Fruit fly (Drosophila melanogaster) whole organism, embryonic: ENCODE results near the gene CG8312.
A peak's percentile ranks its signal among the peaks of the same experiment; 100 is the strongest.

Experiments
- Asciz ChIP-seq: fragments of 200-800 bp; sonication (Bioruptor generic); optimal IDR thresholded peaks from 2 replicates; lab custom pipeline; 2017; ENCODE audit warnings: missing biosample characterization, mild to moderate bottlenecking, missing genetic modification characterization, missing genetic modification reagents
- Atf-2 ChIP-seq: fragments of 200-800 bp; sonication (Bioruptor generic); optimal IDR thresholded peaks from 2 replicates; lab custom pipeline; 2016; ENCODE audit warnings: missing biosample characterization, missing genetic modification characterization
- Blimp-1 ChIP-seq: fragments of 200-800 bp; sonication (Bioruptor generic); optimal IDR thresholded peaks from 3 replicates; lab custom pipeline; 2018; ENCODE audit warnings: missing biosample characterization, missing genetic modification characterization, mild to moderate bottlenecking, moderate library complexity, missing genetic modification reagents
- CG10147 ChIP-seq: fragments of 200-800 bp; sonication (Bioruptor generic); optimal IDR thresholded peaks from 2 replicates; lab custom pipeline; 2019; ENCODE audit warnings: missing biosample characterization, mild to moderate bottlenecking, missing genetic modification characterization, moderate library complexity
- CG10321 ChIP-seq: fragments of 200-800 bp; sonication (Bioruptor generic); IDR thresholded peaks from 2 replicates; pipeline ENCODE4 v1.3.6; 2022; ENCODE audit warnings: missing biosample characterization, missing genetic modification characterization
- CG10462 ChIP-seq: fragments of 200-800 bp; sonication (Bioruptor generic); optimal IDR thresholded peaks from 2 replicates; lab custom pipeline; 2016; ENCODE audit warnings: missing biosample characterization, missing genetic modification characterization
- CG10979 ChIP-seq: fragments of 200-800 bp; sonication (Bioruptor generic); optimal IDR thresholded peaks from 2 replicates; lab custom pipeline; 2018; ENCODE audit warnings: missing biosample characterization, mild to moderate bottlenecking, missing genetic modification characterization, moderate library complexity
- CG11247 ChIP-seq: fragments of 200-800 bp; sonication (Bioruptor generic); IDR thresholded peaks from 2 replicates; pipeline ENCODE4 v1.3.6; 2022; ENCODE audit warnings: missing biosample characterization, missing genetic modification characterization
- CG1233 ChIP-seq: fragments of 200-800 bp; sonication (Bioruptor generic); optimal IDR thresholded peaks from 4 replicates; lab custom pipeline; 2018; ENCODE audit warnings: missing biosample characterization, mild to moderate bottlenecking, missing genetic modification characterization
- CG12942 ChIP-seq: fragments of 200-800 bp; sonication (Bioruptor generic); optimal IDR thresholded peaks from 3 replicates; lab custom pipeline; 2016; ENCODE audit warnings: missing biosample characterization, missing genetic modification characterization
- CG14667 ChIP-seq: fragments of 200-800 bp; sonication (Bioruptor generic); IDR thresholded peaks from 2 replicates; pipeline ENCODE4 v1.3.6; 2022; ENCODE audit warnings: missing biosample characterization, missing genetic modification characterization
- CG14710 ChIP-seq: fragments of 200-800 bp; sonication (Bioruptor generic); optimal IDR thresholded peaks from 3 replicates; lab custom pipeline; 2019; ENCODE audit warnings: missing biosample characterization, mild to moderate bottlenecking, missing genetic modification characterization, moderate library complexity
- CG16779 ChIP-seq: fragments of 200-800 bp; sonication (Bioruptor generic); IDR thresholded peaks from 2 replicates; pipeline ENCODE4 v1.3.6; 2022; ENCODE audit warnings: missing biosample characterization, missing genetic modification characterization
- CG17359 ChIP-seq: fragments of 200-800 bp; sonication (Bioruptor generic); optimal IDR thresholded peaks from 3 replicates; lab custom pipeline; 2018; ENCODE audit warnings: missing biosample characterization, mild to moderate bottlenecking, missing genetic modification characterization, moderate library complexity
- CG17802 ChIP-seq: fragments of 200-800 bp; sonication (Bioruptor generic); optimal IDR thresholded peaks from 2 replicates; lab custom pipeline; 2018; ENCODE audit warnings: missing biosample characterization, mild to moderate bottlenecking, missing genetic modification characterization, moderate library complexity
- CG1792 ChIP-seq: fragments of 200-800 bp; sonication (Bioruptor generic); optimal IDR thresholded peaks from 2 replicates; lab custom pipeline; 2016; ENCODE audit warnings: missing biosample characterization, missing genetic modification characterization
- CG18619 ChIP-seq: fragments of 200-800 bp; sonication (Bioruptor generic); optimal IDR thresholded peaks from 3 replicates; lab custom pipeline; 2017; ENCODE audit warnings: missing biosample characterization, mild to moderate bottlenecking, missing genetic modification characterization
- CG32532 ChIP-seq: fragments of 200-800 bp; sonication (Bioruptor generic); IDR thresholded peaks from 2 replicates; pipeline ENCODE4 v1.3.6; 2022; ENCODE audit warnings: missing biosample characterization, missing genetic modification characterization
- CG6272 ChIP-seq: fragments of 200-800 bp; sonication (Bioruptor generic); IDR thresholded peaks from 2 replicates; pipeline ENCODE4 v1.3.6; 2022; ENCODE audit warnings: missing biosample characterization, missing genetic modification characterization
- CG8089 ChIP-seq: fragments of 200-800 bp; sonication (Bioruptor generic); optimal IDR thresholded peaks from 3 replicates; lab custom pipeline; 2016; ENCODE audit warnings: missing biosample characterization, missing genetic modification characterization
- Dfd ChIP-seq, 2 experiments: fragments of >200 bp; optimal IDR thresholded peaks; 2 replicates each; lab custom pipeline; 2017; ENCODE audit warnings: missing biosample characterization in 2 of 2, missing genetic modification characterization in 2 of 2
- Doc3 ChIP-seq: fragments of 200-800 bp; sonication (Bioruptor generic); IDR thresholded peaks from 3 replicates; pipeline ENCODE4 v1.3.6; 2022; ENCODE audit warnings: missing biosample characterization, missing genetic modification characterization; ENCODE audit not compliant: partially characterized antibody
- HHEX ChIP-seq: fragments of 200-800 bp; sonication (Bioruptor generic); optimal IDR thresholded peaks from 3 replicates; lab custom pipeline; 2017; ENCODE audit warnings: missing biosample characterization, mild to moderate bottlenecking, missing genetic modification characterization, missing genetic modification reagents
- HLH3B ChIP-seq: fragments of 200-800 bp; sonication (Bioruptor generic); IDR thresholded peaks from 2 replicates; pipeline ENCODE4 v1.3.6; 2022; ENCODE audit warnings: missing biosample characterization, missing genetic modification characterization
- HLH4C ChIP-seq: fragments of 200-800 bp; sonication (Bioruptor generic); IDR thresholded peaks from 3 replicates; pipeline ENCODE4 v1.3.6; 2022; ENCODE audit warnings: missing biosample characterization, missing genetic modification characterization; ENCODE audit not compliant: partially characterized antibody
- Hey ChIP-seq: fragments of 200-800 bp; sonication (Bioruptor generic); optimal IDR thresholded peaks from 3 replicates; lab custom pipeline; 2018; ENCODE audit warnings: missing biosample characterization, mild to moderate bottlenecking, missing genetic modification characterization
- Hr39 ChIP-seq: fragments of >200 bp; optimal IDR thresholded peaks from 2 replicates; lab custom pipeline; 2017
- Mad ChIP-seq: fragments of 200-800 bp; sonication (Bioruptor generic); optimal IDR thresholded peaks from 2 replicates; lab custom pipeline; 2016; ENCODE audit warnings: missing biosample characterization, missing genetic modification characterization
- NC2β ChIP-seq: fragments of 200-800 bp; sonication (Bioruptor generic); optimal IDR thresholded peaks from 2 replicates; lab custom pipeline; 2016; ENCODE audit warnings: missing biosample characterization, missing genetic modification characterization
- Side ChIP-seq: fragments of 200-800 bp; sonication (Bioruptor generic); optimal IDR thresholded peaks from 2 replicates; lab custom pipeline; 2016; ENCODE audit warnings: missing biosample characterization, missing genetic modification characterization
- Spps ChIP-seq: fragments of 200-800 bp; sonication (Bioruptor generic); optimal IDR thresholded peaks from 2 replicates; lab custom pipeline; 2018; ENCODE audit warnings: missing biosample characterization, mild to moderate bottlenecking, missing genetic modification characterization
- Sry-δ ChIP-seq: fragments of 200-800 bp; sonication (Bioruptor generic); optimal IDR thresholded peaks from 2 replicates; lab custom pipeline; 2016; ENCODE audit warnings: missing biosample characterization, missing genetic modification characterization
- amos ChIP-seq: fragments of 200-800 bp; sonication (Bioruptor generic); IDR thresholded peaks from 2 replicates; pipeline ENCODE4 v1.3.6; 2022; ENCODE audit warnings: missing biosample characterization, missing genetic modification characterization; ENCODE audit not compliant: partially characterized antibody
- chinmo ChIP-seq: fragments of 200-800 bp; sonication (Bioruptor generic); IDR thresholded peaks from 4 replicates; pipeline ENCODE4 v1.3.6; 2022; ENCODE audit warnings: missing biosample characterization, missing genetic modification characterization; ENCODE audit not compliant: partially characterized antibody
- chm ChIP-seq: fragments of 200-800 bp; sonication (Bioruptor generic); IDR thresholded peaks from 2 replicates; pipeline ENCODE4 v1.3.6; 2022; ENCODE audit warnings: missing biosample characterization, missing genetic modification characterization
- cwo ChIP-seq: fragments of 200-800 bp; sonication (Bioruptor generic); optimal IDR thresholded peaks from 3 replicates; lab custom pipeline; 2017; ENCODE audit warnings: missing biosample characterization, missing genetic modification characterization, mild to moderate bottlenecking, moderate library complexity, missing genetic modification reagents
- disco-r ChIP-seq: fragments of 200-800 bp; sonication (Bioruptor generic); optimal IDR thresholded peaks from 2 replicates; lab custom pipeline; 2016; ENCODE audit warnings: missing biosample characterization, missing genetic modification characterization
- dmrt99B ChIP-seq: fragments of 200-800 bp; sonication (Bioruptor generic); optimal IDR thresholded peaks from 2 replicates; lab custom pipeline; 2018; ENCODE audit warnings: missing biosample characterization, mild to moderate bottlenecking, missing genetic modification characterization, moderate library complexity
- exex ChIP-seq: fragments of 200-800 bp; sonication (Bioruptor generic); optimal IDR thresholded peaks from 4 replicates; lab custom pipeline; 2018; ENCODE audit warnings: missing biosample characterization, mild to moderate bottlenecking, missing genetic modification characterization, moderate library complexity
- gem ChIP-seq: fragments of 200-800 bp; sonication (Bioruptor generic); optimal IDR thresholded peaks from 2 replicates; lab custom pipeline; 2019; ENCODE audit warnings: missing biosample characterization, mild to moderate bottlenecking, missing genetic modification characterization, moderate library complexity
- hbn ChIP-seq: fragments of 200-800 bp; sonication (Bioruptor generic); IDR thresholded peaks from 2 replicates; pipeline ENCODE4 v1.3.6; 2022; ENCODE audit warnings: missing biosample characterization, missing genetic modification characterization; ENCODE audit not compliant: partially characterized antibody
- lola ChIP-seq, 3 experiments: fragments of >200 bp in 2 of 3; fragments of 200-800 bp in 1 of 3; sonication (Bioruptor generic) in 1 of 3; optimal IDR thresholded peaks; 2 replicates each; lab custom pipeline; 2017 to 2019; ENCODE audit warnings: missing biosample characterization in 3 of 3, missing genetic modification characterization in 3 of 3, mild to moderate bottlenecking in 1 of 3, moderate library complexity in 1 of 3
- nau ChIP-seq: fragments of 200-800 bp; sonication (Bioruptor generic); optimal IDR thresholded peaks from 3 replicates; lab custom pipeline; 2017; ENCODE audit warnings: missing biosample characterization, mild to moderate bottlenecking, missing genetic modification characterization, missing genetic modification reagents
- pum ChIP-seq: fragments of 200-800 bp; sonication (Bioruptor generic); optimal IDR thresholded peaks from 2 replicates; lab custom pipeline; 2016; ENCODE audit warnings: missing biosample characterization, missing genetic modification characterization
- ro ChIP-seq: fragments of 200-800 bp; sonication (Bioruptor generic); IDR thresholded peaks from 2 replicates; pipeline ENCODE4 v1.3.6; 2022; ENCODE audit warnings: missing biosample characterization, missing genetic modification characterization
- sens-2 ChIP-seq: fragments of 200-800 bp; sonication (Bioruptor generic); IDR thresholded peaks from 2 replicates; pipeline ENCODE4 v1.3.6; 2022; ENCODE audit warnings: missing biosample characterization, missing genetic modification characterization
- tin ChIP-seq: fragments of 200-800 bp; sonication (Bioruptor generic); optimal IDR thresholded peaks from 3 replicates; lab custom pipeline; 2016; ENCODE audit warnings: missing biosample characterization, missing genetic modification characterization
- tna ChIP-seq: fragments of 200-800 bp; sonication (Bioruptor generic); IDR thresholded peaks from 2 replicates; pipeline ENCODE4 v1.3.6; 2022; ENCODE audit warnings: missing biosample characterization, missing genetic modification characterization; ENCODE audit not compliant: partially characterized antibody
- ttk ChIP-seq: fragments of 200-800 bp; sonication (Bioruptor generic); IDR thresholded peaks from 2 replicates; pipeline ENCODE4 v2.1.2; 2022; ENCODE audit warnings: missing biosample characterization, missing genetic modification characterization
- tup ChIP-seq: fragments of 200-800 bp; sonication (Bioruptor generic); optimal IDR thresholded peaks from 2 replicates; lab custom pipeline; 2016; ENCODE audit warnings: missing biosample characterization, mild to moderate bottlenecking, missing genetic modification characterization, moderate library complexity
- zfh1 ChIP-seq: fragments of 200-800 bp; sonication (Bioruptor generic); IDR thresholded peaks from 3 replicates; pipeline ENCODE4 v1.3.6; 2022; ENCODE audit warnings: missing biosample characterization, missing genetic modification characterization

Gene CG8312

dm6 chr3R:9598099-9598498 is 7.0 kb downstream of the CG8312 start (continued):
- peak; percentile 53 for TF ChIP-seq Asciz (GFP tag; lab: Kevin White, UChicago)
- no peak for TF ChIP-seq sens-2 (GFP tag; lab: Robert Waterston, UW)
- TF ChIP-seq CG11247 = no peak
- peak; percentile 18 for TF ChIP-seq Mad (GFP tag; lab: Kevin White, UChicago)
- no peak for TF ChIP-seq ttk (GFP tag; lab: Robert Waterston, UW)
- TF ChIP-seq Dfd (GFP tag; optimal IDR thresholded peaks at IDR 0.05; lab: Kevin White, UChicago) = no peak
- peak; percentile 82 for TF ChIP-seq CG10979 (tag; lab: Kevin White, UChicago)
- peak in 1 of 3 experiments; percentile 73 for TF ChIP-seq lola (GFP tag; optimal IDR thresholded peaks at IDR 0.05; lab: Kevin White, UChicago)
- TF ChIP-seq CG12942 (GFP tag; lab: Kevin White, UChicago) = no peak
- no peak for TF ChIP-seq chinmo (GFP tag; lab: Robert Waterston, UW)
- no peak for TF ChIP-seq amos
- TF ChIP-seq CG10462 (GFP tag; lab: Kevin White, UChicago) = peak; percentile 46
- peak; percentile 78 for TF ChIP-seq gem (tag; lab: Kevin White, UChicago)
- no peak for TF ChIP-seq Hey (tag; lab: Kevin White, UChicago)
- TF ChIP-seq Atf-2 (GFP tag; lab: Kevin White, UChicago) = peak; percentile 53
- TF ChIP-seq NC2β (GFP tag; lab: Kevin White, UChicago) = peak; percentile 40
- no peak for TF ChIP-seq CG10321 (GFP tag; lab: Robert Waterston, UW)
- no peak for TF ChIP-seq CG1792 (GFP tag; lab: Kevin White, UChicago)
- TF ChIP-seq Hr39 (lab: Kevin White, UChicago) = no peak
- TF ChIP-seq ro = no peak
- TF ChIP-seq CG1233 = no peak
- no peak for TF ChIP-seq exex (tag; lab: Kevin White, UChicago)
- peak; percentile 74 for TF ChIP-seq Blimp-1 (GFP tag; lab: Kevin White, UChicago)
- TF ChIP-seq HLH4C (GFP tag; lab: Robert Waterston, UW) = no peak
- 0 out of 2 replicates have a peak, but pooled peaks have one; percentile 31 for TF ChIP-seq HLH3B (GFP tag; lab: Robert Waterston, UW)
- TF ChIP-seq CG18619 (GFP tag; lab: Kevin White, UChicago) = peak; percentile 39
- TF ChIP-seq tin (GFP tag; lab: Kevin White, UChicago) = peak; percentile 64
- TF ChIP-seq Side (GFP tag; lab: Kevin White, UChicago) = no peak
- no peak for TF ChIP-seq CG32532 (GFP tag; lab: Robert Waterston, UW)
- TF ChIP-seq CG17802 (tag; lab: Kevin White, UChicago) = peak; percentile 26
- TF ChIP-seq CG16779 (GFP tag; lab: Robert Waterston, UW) = no peak
- peak; percentile 12 for TF ChIP-seq CG8089 (GFP tag; lab: Kevin White, UChicago)
- TF ChIP-seq Sry-δ (GFP tag; lab: Kevin White, UChicago) = peak; percentile 25
- TF ChIP-seq tup (GFP tag; lab: Kevin White, UChicago) = no peak
- peak; percentile 43 for TF ChIP-seq pum (GFP tag; lab: Kevin White, UChicago)
- peak; percentile 62 for TF ChIP-seq Spps (tag; lab: Kevin White, UChicago)
- TF ChIP-seq tna = no peak
- TF ChIP-seq hbn (GFP tag; lab: Robert Waterston, UW) = no peak
- TF ChIP-seq disco-r = no peak
- TF ChIP-seq CG17359 (tag; lab: Kevin White, UChicago) = peak; percentile 73
- TF ChIP-seq CG14667 (GFP tag; lab: Robert Waterston, UW) = no peak
- no peak for TF ChIP-seq cwo (GFP tag; lab: Kevin White, UChicago)
- TF ChIP-seq CG14710 (tag; lab: Kevin White, UChicago) = peak; percentile 71
- TF ChIP-seq CG10147 (GFP tag; lab: Kevin White, UChicago) = no peak
- no peak for TF ChIP-seq Doc3 (GFP tag; lab: Robert Waterston, UW)
- peak; percentile 71 for TF ChIP-seq dmrt99B (tag; lab: Kevin White, UChicago)
- TF ChIP-seq nau (GFP tag; lab: Kevin White, UChicago) = peak; percentile 19
- no peak for TF ChIP-seq CG6272 (GFP tag; lab: Robert Waterston, UW)
- peak; percentile 75 for TF ChIP-seq zfh1 (GFP tag; lab: Robert Waterston, UW)
- peak; percentile 5 for TF ChIP-seq HHEX (GFP tag; lab: Kevin White, UChicago)
- TF ChIP-seq chm (GFP tag; lab: Robert Waterston, UW) = peak; percentile 49; the same call in 1 of the 2 replicates
